Worm (Caenorhabditis elegans): Measurements from ENCODE around the gene gbh-1.

DNA sequence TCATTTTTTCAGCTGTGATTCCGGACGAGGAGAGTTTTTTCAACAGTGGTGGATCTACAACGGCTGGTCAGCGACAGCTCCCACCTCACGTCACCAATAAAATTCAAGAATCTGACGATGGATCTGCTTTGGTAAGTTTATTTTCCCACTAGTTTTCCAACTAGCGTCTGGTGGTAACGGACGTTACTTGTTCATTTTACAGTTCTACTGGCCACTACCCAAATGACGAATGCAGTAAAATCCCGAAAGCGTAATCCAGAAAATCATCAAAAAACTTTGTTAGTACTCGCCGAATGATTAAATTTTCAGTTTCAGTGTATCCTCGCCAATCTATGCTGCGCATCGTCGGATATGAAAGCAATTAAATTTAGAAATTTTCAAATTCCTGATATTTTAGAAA is 34.0 kb downstream of the gbh-1 start:
- TF ChIP-seq lin-15B (tag; optimal IDR thresholded peaks at IDR 0.05) (no peak), daf-12 (tag; optimal IDR thresholded peaks at IDR 0.05) (no peak), nhr-12 (tag; optimal IDR thresholded peaks at IDR 0.05) (no peak), aly-2 (tag; optimal IDR thresholded peaks at IDR 0.05) (no peak), ama-1 (optimal IDR thresholded peaks at IDR 0.05) (no peak), nfya-1 (tag; optimal IDR thresholded peaks at IDR 0.05; ENCODE audit: insufficient read depth) (no peak), fos-1 (tag; optimal IDR thresholded peaks at IDR 0.05) (no peak), unc-39 (tag; optimal IDR thresholded peaks at IDR 0.05) (no peak), pha-4 (tag; optimal IDR thresholded peaks at IDR 0.05) (no peak), pqm-1 (tag; optimal IDR thresholded peaks at IDR 0.05) (no peak), tbx-2 (tag; optimal IDR thresholded peaks at IDR 0.05) (no peak)

Measured in whole organism, L3 larva.